Fruit fly (Drosophila melanogaster) whole organism: Measurements from ENCODE around the gene CG11755.

ENCODE experiments used
- CG8478 ChIP-seq: fragments of >200 bp; optimal IDR thresholded peaks from 2 replicates; lab custom pipeline; 2018; ENCODE audit warnings: inconsistent platforms
- Dll ChIP-seq: fragments of >200 bp; optimal IDR thresholded peaks from 2 replicates; lab custom pipeline; 2017
- EcR ChIP-seq, 2 experiments: fragments of >200 bp; optimal IDR thresholded peaks; 2 replicates each; lab custom pipeline; 2017; ENCODE audit warnings: missing biosample characterization in 2 of 2, missing genetic modification characterization in 2 of 2, missing genetic modification reagents in 2 of 2
- pan ChIP-seq: fragments of >200 bp; optimal IDR thresholded peaks from 2 replicates; lab custom pipeline; 2017
- psq ChIP-seq: fragments of >200 bp; optimal IDR thresholded peaks from 2 replicates; lab custom pipeline; 2017
- usp ChIP-seq: fragments of >200 bp; optimal IDR thresholded peaks from 2 replicates; lab custom pipeline; 2017; ENCODE audit warnings: missing biosample characterization, missing genetic modification characterization, mixed read lengths

DNA sequence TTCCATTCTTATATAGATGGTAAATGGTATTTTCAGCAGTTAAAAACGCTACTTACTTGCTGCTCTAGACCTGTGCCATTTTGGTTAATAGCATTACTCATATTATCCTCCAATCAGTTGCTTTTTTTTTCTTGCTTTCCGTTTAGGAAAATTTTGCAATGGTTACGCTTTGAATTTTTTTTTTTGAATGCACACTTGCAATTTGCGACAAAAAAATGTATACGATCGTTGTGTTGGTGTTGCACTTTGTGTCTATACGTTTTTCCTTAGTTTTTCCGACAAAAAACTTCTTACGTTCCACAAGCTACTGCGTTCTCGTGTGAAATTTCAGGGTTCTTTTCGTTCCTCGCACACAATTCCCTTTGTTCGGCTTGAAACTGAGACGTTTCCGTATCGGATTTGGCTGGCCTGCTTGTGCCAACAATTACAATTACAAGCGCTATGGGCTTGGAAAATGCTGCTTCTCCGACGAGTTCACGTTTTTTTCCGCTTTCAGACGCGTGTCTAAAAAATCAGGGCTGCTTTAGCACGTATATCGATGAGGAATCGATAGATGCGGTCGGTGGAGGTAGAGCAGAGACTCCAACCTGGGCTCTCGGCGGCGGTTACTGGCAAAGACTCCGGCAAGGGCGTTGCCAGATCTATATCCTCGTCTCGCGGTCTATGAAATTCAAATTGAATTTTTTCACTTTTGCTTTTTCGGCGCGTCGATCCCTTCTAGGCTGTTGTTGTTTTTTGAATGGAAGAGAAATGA lies 16.6 kb upstream of the CG11755 start:
- TF ChIP-seq usp (GFP tag; lab: Kevin White, UChicago), result no peak
- no peak for TF ChIP-seq EcR (GFP tag; optimal IDR thresholded peaks at IDR 0.05; lab: Kevin White, UChicago)
- no peak for TF ChIP-seq CG8478
- TF ChIP-seq pan (lab: Kevin White, UChicago), result peak; percentile 51
- no peak for TF ChIP-seq Dll (lab: Kevin White, UChicago)
- no peak for TF ChIP-seq psq
